Worm (Caenorhabditis elegans) whole organism, L4/young adult: Measurements from ENCODE around the gene kin-30.
"Not testable (repeated sequence)": the region's sequence is repeated elsewhere in the genome, so short reads cannot be mapped to it uniquely, and the experiment has no call there.

ENCODE experiments used
- W03F9.2 ChIP-seq: fragments of 150-350 bp; optimal IDR thresholded peaks from 2 replicates; lab custom pipeline; 2014; ENCODE audit warnings: missing biosample characterization, missing genetic modification characterization
- him-1 ChIP-seq: sonication (generic microtip); optimal IDR thresholded peaks from 2 replicates; lab custom pipeline; 2016; ENCODE audit warnings: missing genotype, missing genetic modification reagents, missing genetic modification characterization, missing compliant biosample characterization

- not testable (repeated sequence) for TF ChIP-seq him-1, W03F9.2 (tag; lab: Kevin White, UChicago)
These were observed 29.4 kb upstream of the kin-30 start, which contains the start of gene sri-26 for ce11 chrV:15215175-15215574.
